Fruit fly (Drosophila melanogaster) whole organism, pupa: ENCODE measurements around the gene mag.

Experiments used
- CG10348 ChIP-seq: fragments of 200-800 bp; sonication (Bioruptor generic); IDR thresholded peaks from 2 replicates; pipeline ENCODE4 v1.3.6; 2022; ENCODE audit warnings: missing biosample characterization, missing genetic modification characterization
- CG12605 ChIP-seq: fragments of 200-800 bp; sonication (Bioruptor generic); IDR thresholded peaks from 2 replicates; pipeline ENCODE4 v1.3.6; 2022; ENCODE audit warnings: missing biosample characterization, missing genetic modification characterization
- CG13204 ChIP-seq: fragments of 200-800 bp; sonication (Bioruptor generic); optimal IDR thresholded peaks from 2 replicates; lab custom pipeline; 2018; ENCODE audit warnings: missing biosample characterization, mild to moderate bottlenecking, missing genetic modification characterization, moderate library complexity
- CG14655 ChIP-seq: fragments of 200-800 bp; sonication (Bioruptor generic); optimal IDR thresholded peaks from 3 replicates; lab custom pipeline; 2017; ENCODE audit warnings: mild to moderate bottlenecking, missing biosample characterization, missing genetic modification reagents, missing genetic modification characterization
- CG15710 ChIP-seq: fragments of 200-800 bp; sonication (Bioruptor generic); optimal IDR thresholded peaks from 2 replicates; lab custom pipeline; 2018; ENCODE audit warnings: missing biosample characterization, mild to moderate bottlenecking, missing genetic modification characterization, moderate library complexity
- CG17806 ChIP-seq: fragments of 200-800 bp; sonication (Bioruptor generic); optimal IDR thresholded peaks from 2 replicates; lab custom pipeline; 2018; ENCODE audit warnings: missing biosample characterization, mild to moderate bottlenecking, missing genetic modification characterization, moderate library complexity
- CG32121 ChIP-seq: fragments of 200-800 bp; sonication (Bioruptor generic); IDR thresholded peaks from 2 replicates; pipeline ENCODE4 v1.3.6; 2022; ENCODE audit warnings: missing biosample characterization, missing genetic modification characterization
- CG34367 ChIP-seq: fragments of 200-800 bp; sonication (Bioruptor generic); optimal IDR thresholded peaks from 2 replicates; lab custom pipeline; 2018; ENCODE audit warnings: missing biosample characterization, mild to moderate bottlenecking, missing genetic modification characterization
- CG4496 ChIP-seq: fragments of 200-800 bp; sonication (Bioruptor generic); IDR thresholded peaks from 3 replicates; pipeline ENCODE4 v1.3.6; 2022; ENCODE audit warnings: missing biosample characterization, missing genetic modification characterization
- CG8159 ChIP-seq: fragments of 200-800 bp; sonication (Bioruptor generic); optimal IDR thresholded peaks from 3 replicates; lab custom pipeline; 2018; ENCODE audit warnings: missing biosample characterization, mild to moderate bottlenecking, missing genetic modification characterization, moderate library complexity
- CG8301 ChIP-seq: fragments of 200-800 bp; sonication (Bioruptor generic); optimal IDR thresholded peaks from 2 replicates; lab custom pipeline; 2018; ENCODE audit warnings: missing biosample characterization, mild to moderate bottlenecking, missing genetic modification characterization
- CG9948 ChIP-seq: fragments of 200-800 bp; sonication (Bioruptor generic); optimal IDR thresholded peaks from 2 replicates; lab custom pipeline; 2018; ENCODE audit warnings: missing biosample characterization, mild to moderate bottlenecking, missing genetic modification characterization, moderate library complexity
- D1 ChIP-seq: fragments of 200-800 bp; sonication (Bioruptor generic); optimal IDR thresholded peaks from 2 replicates; lab custom pipeline; 2018; ENCODE audit warnings: missing biosample characterization, mild to moderate bottlenecking, missing genetic modification characterization, moderate library complexity
- EcR ChIP-seq: fragments of 200-800 bp; sonication (Bioruptor generic); optimal IDR thresholded peaks from 3 replicates; lab custom pipeline; 2019; ENCODE audit warnings: missing biosample characterization, missing genetic modification characterization, mild to moderate bottlenecking, moderate library complexity, missing genetic modification reagents
- Ets98B ChIP-seq: fragments of 200-800 bp; sonication (Bioruptor generic); IDR thresholded peaks from 2 replicates; pipeline ENCODE4 v1.3.6; 2022; ENCODE audit warnings: missing biosample characterization, missing genetic modification characterization
- Pif1A ChIP-seq: fragments of 200-800 bp; sonication (Bioruptor generic); optimal IDR thresholded peaks from 3 replicates; lab custom pipeline; 2016; ENCODE audit warnings: missing biosample characterization, missing genetic modification characterization
- Pif1B ChIP-seq: fragments of 200-800 bp; sonication (Bioruptor generic); optimal IDR thresholded peaks from 3 replicates; lab custom pipeline; 2016; ENCODE audit warnings: missing biosample characterization, missing genetic modification characterization
- Snoo ChIP-seq: fragments of 200-800 bp; sonication (Bioruptor generic); optimal IDR thresholded peaks from 3 replicates; lab custom pipeline; 2017; ENCODE audit warnings: missing biosample characterization, mild to moderate bottlenecking, missing genetic modification characterization, inconsistent platforms
- fd96Ca ChIP-seq: fragments of 200-800 bp; sonication (Bioruptor generic); IDR thresholded peaks from 3 replicates; pipeline ENCODE4 v1.3.6; 2022; ENCODE audit warnings: missing biosample characterization, missing genetic modification characterization
- gl ChIP-seq: fragments of 200-800 bp; sonication (Bioruptor generic); optimal IDR thresholded peaks from 2 replicates; lab custom pipeline; 2018; ENCODE audit warnings: missing biosample characterization, mild to moderate bottlenecking, missing genetic modification characterization
- rn ChIP-seq: fragments of 200-800 bp; sonication (Bioruptor generic); IDR thresholded peaks from 2 replicates; pipeline ENCODE4 v1.3.6; 2022; ENCODE audit warnings: missing biosample characterization, missing genetic modification characterization

mag gene

DNA sequence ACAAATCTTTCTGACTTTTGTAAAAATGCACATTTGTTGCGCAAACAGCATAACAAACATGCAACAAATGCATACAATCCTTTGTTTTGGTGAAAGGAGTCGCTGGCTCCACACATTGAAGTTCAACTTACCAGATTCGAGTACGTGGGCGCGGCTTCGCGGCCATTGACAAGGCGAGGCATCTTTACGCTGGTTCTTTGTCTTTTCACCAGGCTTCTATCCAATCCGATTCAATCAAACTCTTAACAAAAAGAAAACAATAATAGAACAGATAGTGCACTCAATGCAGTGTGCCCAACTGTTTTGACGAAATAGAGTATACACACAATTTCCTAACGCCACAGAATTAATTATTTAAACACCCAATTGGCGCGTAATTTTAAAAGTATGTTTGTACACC, 30.3 kb upstream of the mag start, which contains the start of gene CG5262:
CG5262 (minus strand) TSS at position 294 of the 400 bp plus-strand sequence.
- TF ChIP-seq CG34367 (tag; lab: Kevin White, UChicago): no peak
- TF ChIP-seq Pif1B: no peak
- peak; percentile 46; the same call in 1 of the 2 replicates for TF ChIP-seq CG12605 (GFP tag; lab: Robert Waterston, UW)
- TF ChIP-seq rn (GFP tag; lab: Robert Waterston, UW): no peak
- peak; percentile 48; the same call in 2 of the 3 replicates for TF ChIP-seq CG4496 (GFP tag; lab: Robert Waterston, UW)
- peak; percentile 57 for TF ChIP-seq gl (tag; lab: Kevin White, UChicago)
- TF ChIP-seq fd96Ca (GFP tag; lab: Robert Waterston, UW): no peak

DNA sequence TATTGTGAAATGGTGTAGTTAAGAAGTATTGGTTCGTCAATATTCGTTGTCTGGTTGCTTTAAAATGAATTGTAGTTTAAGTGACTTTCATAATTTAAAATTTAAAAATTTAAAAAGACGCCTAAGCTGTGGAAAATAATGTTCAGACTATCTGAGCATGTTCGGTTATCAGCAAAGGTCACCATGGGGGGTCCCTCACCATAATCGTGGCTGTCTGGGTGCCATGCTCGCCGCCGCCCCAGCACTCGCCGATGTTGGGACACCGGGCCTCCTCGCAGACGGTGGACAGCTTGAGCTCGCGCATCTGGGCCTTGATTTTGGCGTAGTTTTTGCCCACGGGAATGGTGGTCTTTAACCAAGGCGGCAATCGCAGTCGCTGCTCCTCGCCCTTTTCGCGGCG, 28.9 kb upstream of the mag start:
- no peak for TF ChIP-seq CG32121 (GFP tag; lab: Robert Waterston, UW)
- TF ChIP-seq Ets98B (GFP tag; lab: Robert Waterston, UW): no peak
- no peak for TF ChIP-seq CG9948 (tag; lab: Kevin White, UChicago)
- TF ChIP-seq CG34367 (tag; lab: Kevin White, UChicago): no peak
- no peak for TF ChIP-seq gl (tag; lab: Kevin White, UChicago)
- no peak for TF ChIP-seq rn (GFP tag; lab: Robert Waterston, UW)
- no peak for TF ChIP-seq Pif1B
- TF ChIP-seq CG15710 (tag; lab: Kevin White, UChicago): no peak
- no peak for TF ChIP-seq CG8301 (tag; lab: Kevin White, UChicago)
- no peak for TF ChIP-seq D1 (tag; lab: Kevin White, UChicago)
- TF ChIP-seq fd96Ca (GFP tag; lab: Robert Waterston, UW): no peak
- TF ChIP-seq EcR: no peak
- TF ChIP-seq CG4496 (GFP tag; lab: Robert Waterston, UW): no peak
- TF ChIP-seq CG13204 (GFP tag; lab: Kevin White, UChicago): no peak
- TF ChIP-seq CG14655 (GFP tag; lab: Kevin White, UChicago): no peak
- TF ChIP-seq CG12605 (GFP tag; lab: Robert Waterston, UW): no peak

dm6 chr3L:20432297-20432696, 28.2 kb upstream of the mag start, which contains the start of the genes Las and Psn:
Gene Las, minus strand, starts transcription at chr3L:20432361.
Gene Psn, plus strand, starts transcription at chr3L:20432468.
- TF ChIP-seq D1 (tag; lab: Kevin White, UChicago): no peak
- no peak for TF ChIP-seq Snoo (tag; lab: Kevin White, UChicago)
- TF ChIP-seq EcR: no peak
- no peak for TF ChIP-seq gl (tag; lab: Kevin White, UChicago)
- TF ChIP-seq CG9948 (tag; lab: Kevin White, UChicago): no peak
- no peak for TF ChIP-seq CG8159 (tag; lab: Kevin White, UChicago)
- TF ChIP-seq CG10348 (GFP tag; lab: Robert Waterston, UW): no peak
- no peak for TF ChIP-seq CG14655 (GFP tag; lab: Kevin White, UChicago)
- TF ChIP-seq CG17806: no peak
- TF ChIP-seq CG34367 (tag; lab: Kevin White, UChicago): no peak
- no peak for TF ChIP-seq Pif1A (GFP tag; lab: Kevin White, UChicago)
- no peak for TF ChIP-seq rn (GFP tag; lab: Robert Waterston, UW)
- TF ChIP-seq CG32121 (GFP tag; lab: Robert Waterston, UW): no peak
- no peak for TF ChIP-seq CG15710 (tag; lab: Kevin White, UChicago)
- TF ChIP-seq, all 21 proteins: peak for 0

dm6 chr3L:20436069-20436468, 24.4 kb upstream of the mag start, which contains the start of the genes mRpL15 and CtIP:
Gene mRpL15, minus strand, starts transcription at chr3L:20436209.
Gene CtIP, plus strand, starts transcription at chr3L:20436250.
- no peak for TF ChIP-seq Pif1B
- TF ChIP-seq D1 (tag; lab: Kevin White, UChicago): no peak
- TF ChIP-seq CG34367 (tag; lab: Kevin White, UChicago): no peak
- TF ChIP-seq CG13204 (GFP tag; lab: Kevin White, UChicago): no peak
- no peak for TF ChIP-seq CG9948 (tag; lab: Kevin White, UChicago)
- TF ChIP-seq gl (tag; lab: Kevin White, UChicago): no peak
- TF ChIP-seq CG17806: no peak
- TF ChIP-seq CG4496 (GFP tag; lab: Robert Waterston, UW): no peak
- TF ChIP-seq CG8159 (tag; lab: Kevin White, UChicago): no peak
- no peak for TF ChIP-seq CG10348 (GFP tag; lab: Robert Waterston, UW)
- TF ChIP-seq CG14655 (GFP tag; lab: Kevin White, UChicago): no peak
- no peak for TF ChIP-seq fd96Ca (GFP tag; lab: Robert Waterston, UW)
- no peak for TF ChIP-seq Pif1A (GFP tag; lab: Kevin White, UChicago)
- no peak for TF ChIP-seq EcR
- TF ChIP-seq Snoo (tag; lab: Kevin White, UChicago): no peak

- no peak for TF ChIP-seq CG8159 (tag; lab: Kevin White, UChicago)
- no peak for TF ChIP-seq EcR
- no peak for TF ChIP-seq CG14655 (GFP tag; lab: Kevin White, UChicago)
- no peak for TF ChIP-seq CG9948 (tag; lab: Kevin White, UChicago)
- no peak for TF ChIP-seq gl (tag; lab: Kevin White, UChicago)
- TF ChIP-seq CG8301 (tag; lab: Kevin White, UChicago): no peak
- no peak for TF ChIP-seq CG10348 (GFP tag; lab: Robert Waterston, UW)
- no peak for TF ChIP-seq rn (GFP tag; lab: Robert Waterston, UW)
- TF ChIP-seq CG4496 (GFP tag; lab: Robert Waterston, UW): no peak
- TF ChIP-seq CG15710 (tag; lab: Kevin White, UChicago): no peak
- no peak for TF ChIP-seq CG12605 (GFP tag; lab: Robert Waterston, UW)
- TF ChIP-seq CG34367 (tag; lab: Kevin White, UChicago): no peak
- TF ChIP-seq, all 21 proteins: peak for 0
Measured at dm6 chr3L:20439772-20440171, 20.7 kb upstream of the mag start, which contains the start of gene Hpd. Gene Hpd, minus strand, starts transcription at chr3L:20439872.
